Worm (Caenorhabditis elegans) whole organism, late embryonic: ENCODE results near the gene F27E5.8.

Experiments
- C38D4.7 ChIP-seq: fragments of 200-800 bp; sonication (Bioruptor generic); optimal IDR thresholded peaks from 2 replicates; lab custom pipeline; 2018; ENCODE audit warnings: mild to moderate bottlenecking, missing genetic modification characterization, moderate library complexity, missing compliant biosample characterization
- F13H6.1 ChIP-seq: sonication (generic microtip); optimal IDR thresholded peaks from 2 replicates; lab custom pipeline; 2016; ENCODE audit warnings: missing genetic modification characterization, missing compliant biosample characterization
- K02D7.2 ChIP-seq: sonication (generic microtip); optimal IDR thresholded peaks from 2 replicates; lab custom pipeline; 2017; ENCODE audit warnings: mild to moderate bottlenecking, missing genetic modification characterization, missing compliant biosample characterization
- K09A11.1 ChIP-seq: sonication (generic microtip); optimal IDR thresholded peaks from 2 replicates; lab custom pipeline; 2017; ENCODE audit warnings: antibody characterized with exemption, mild to moderate bottlenecking, missing genetic modification characterization, missing compliant biosample characterization; ENCODE audit not compliant: insufficient read depth
- T23F11.4 ChIP-seq: fragments of 200-800 bp; sonication (Bioruptor generic); optimal IDR thresholded peaks from 2 replicates; lab custom pipeline; 2018; ENCODE audit warnings: mild to moderate bottlenecking, missing genetic modification characterization, missing compliant biosample characterization
- ahr-1 ChIP-seq: sonication (generic microtip); optimal IDR thresholded peaks from 2 replicates; lab custom pipeline; 2016; ENCODE audit warnings: missing genetic modification characterization, missing compliant biosample characterization
- ceh-14 ChIP-seq: sonication (generic microtip); optimal IDR thresholded peaks from 2 replicates; lab custom pipeline; 2016; ENCODE audit warnings: missing genotype, missing genetic modification characterization, missing compliant biosample characterization
- ceh-18 ChIP-seq: sonication (generic microtip); optimal IDR thresholded peaks from 2 replicates; lab custom pipeline; 2016; ENCODE audit warnings: missing genetic modification characterization, missing compliant biosample characterization
- ceh-19 ChIP-seq: fragments of 200-800 bp; sonication (Bioruptor generic); optimal IDR thresholded peaks from 2 replicates; lab custom pipeline; 2018; ENCODE audit warnings: mild to moderate bottlenecking, missing genetic modification characterization, missing compliant biosample characterization
- ceh-30 ChIP-seq: fragments of 150-350 bp; optimal IDR thresholded peaks from 2 replicates; lab custom pipeline; 2014; ENCODE audit warnings: missing biosample characterization, missing genetic modification characterization
- ceh-6 ChIP-seq: fragments of 200-800 bp; sonication (Bioruptor generic); optimal IDR thresholded peaks from 2 replicates; lab custom pipeline; 2018; ENCODE audit warnings: mild to moderate bottlenecking, missing genetic modification characterization, missing compliant biosample characterization
- ceh-9 ChIP-seq: sonication (generic microtip); optimal IDR thresholded peaks from 2 replicates; lab custom pipeline; 2016; ENCODE audit warnings: mild to moderate bottlenecking, missing genetic modification characterization, inconsistent platforms, missing compliant biosample characterization
- che-1 ChIP-seq: sonication (generic microtip); optimal IDR thresholded peaks from 2 replicates; lab custom pipeline; 2016; ENCODE audit warnings: mild to moderate bottlenecking, missing genetic modification characterization, missing compliant biosample characterization
- dmd-4 ChIP-seq: sonication (generic microtip); optimal IDR thresholded peaks from 2 replicates; lab custom pipeline; 2016; ENCODE audit warnings: borderline replicate concordance, missing genetic modification characterization, missing compliant biosample characterization
- elt-2 ChIP-seq: sonication (generic microtip); optimal IDR thresholded peaks from 2 replicates; lab custom pipeline; 2016; ENCODE audit warnings: missing genetic modification reagents, missing genetic modification characterization, missing compliant biosample characterization
- hlh-13 ChIP-seq: fragments of 200-800 bp; sonication (Bioruptor generic); optimal IDR thresholded peaks from 2 replicates; lab custom pipeline; 2018; ENCODE audit warnings: mild to moderate bottlenecking, missing genetic modification characterization, missing compliant biosample characterization
- lim-6 ChIP-seq: sonication (generic microtip); optimal IDR thresholded peaks from 2 replicates; lab custom pipeline; 2016; ENCODE audit warnings: missing genetic modification characterization, missing compliant biosample characterization
- lin-11 ChIP-seq: fragments of 200-800 bp; sonication (Bioruptor generic); optimal IDR thresholded peaks from 2 replicates; lab custom pipeline; 2018; ENCODE audit warnings: mild to moderate bottlenecking, missing genetic modification characterization, missing compliant biosample characterization
- mec-3 ChIP-seq: sonication (generic microtip); optimal IDR thresholded peaks from 2 replicates; lab custom pipeline; 2016; ENCODE audit warnings: borderline replicate concordance, missing genetic modification characterization, missing compliant biosample characterization
- nhr-11 ChIP-seq: fragments of 150-350 bp; optimal IDR thresholded peaks from 2 replicates; lab custom pipeline; 2014; ENCODE audit warnings: missing biosample characterization, missing genetic modification characterization
- nhr-232 ChIP-seq: sonication (generic microtip); optimal IDR thresholded peaks from 2 replicates; lab custom pipeline; 2016; ENCODE audit warnings: missing genetic modification characterization, missing compliant biosample characterization
- npax-4 ChIP-seq: sonication (generic microtip); optimal IDR thresholded peaks from 2 replicates; lab custom pipeline; 2016; ENCODE audit warnings: missing genetic modification characterization, missing compliant biosample characterization
- odd-2 ChIP-seq: sonication (generic microtip); optimal IDR thresholded peaks from 2 replicates; lab custom pipeline; 2017; ENCODE audit warnings: antibody characterized with exemption, mild to moderate bottlenecking, missing genetic modification characterization, missing compliant biosample characterization
- pha-4 ChIP-seq: fragments of 150-350 bp; optimal IDR thresholded peaks from 2 replicates; lab custom pipeline; 2018; ENCODE audit warnings: missing biosample characterization, missing genetic modification reagents, missing genetic modification characterization
- pros-1 ChIP-seq: fragments of 150-350 bp; optimal IDR thresholded peaks from 2 replicates; lab custom pipeline; 2014; ENCODE audit warnings: missing biosample characterization, missing genetic modification reagents, missing genetic modification characterization
- ref-2 ChIP-seq: sonication (generic microtip); optimal IDR thresholded peaks from 2 replicates; lab custom pipeline; 2016; ENCODE audit warnings: missing genetic modification characterization, missing compliant biosample characterization
- rnt-1 ChIP-seq: sonication (generic microtip); optimal IDR thresholded peaks from 2 replicates; lab custom pipeline; 2016; ENCODE audit warnings: missing genetic modification characterization, missing compliant biosample characterization
- sdc-2 ChIP-seq: sonication (generic microtip); optimal IDR thresholded peaks from 2 replicates; lab custom pipeline; 2016; ENCODE audit warnings: missing genotype, missing genetic modification characterization, missing compliant biosample characterization
- sox-2 ChIP-seq: fragments of 200-800 bp; sonication (Bioruptor generic); IDR thresholded peaks from 2 replicates; pipeline ENCODE4 v1.3.6; 2022; ENCODE audit warnings: missing genetic modification reagents, missing genetic modification characterization, missing compliant biosample characterization
- sox-4 ChIP-seq: sonication (generic microtip); optimal IDR thresholded peaks from 2 replicates; lab custom pipeline; 2017; ENCODE audit warnings: mild to moderate bottlenecking, missing genetic modification characterization, inconsistent platforms, missing compliant biosample characterization
- tbx-2 ChIP-seq: sonication (generic microtip); optimal IDR thresholded peaks from 2 replicates; lab custom pipeline; 2016; ENCODE audit warnings: missing genetic modification characterization, missing compliant biosample characterization
- tbx-7 ChIP-seq: sonication (generic microtip); optimal IDR thresholded peaks from 2 replicates; lab custom pipeline; 2016; ENCODE audit warnings: missing genotype, missing genetic modification characterization, missing compliant biosample characterization
- ttx-3 ChIP-seq: sonication (generic microtip); optimal IDR thresholded peaks from 2 replicates; lab custom pipeline; 2016; ENCODE audit warnings: missing genetic modification reagents, missing genetic modification characterization, missing compliant biosample characterization
- unc-42 ChIP-seq: sonication (generic microtip); optimal IDR thresholded peaks from 2 replicates; lab custom pipeline; 2016; ENCODE audit warnings: missing genotype, missing genetic modification characterization, missing compliant biosample characterization
- unc-55 ChIP-seq: sonication (generic microtip); optimal IDR thresholded peaks from 2 replicates; lab custom pipeline; 2017; ENCODE audit warnings: missing biosample characterization, missing genetic modification reagents, missing genetic modification characterization
- zip-5 ChIP-seq: sonication (generic microtip); optimal IDR thresholded peaks from 2 replicates; lab custom pipeline; 2016; ENCODE audit warnings: missing genetic modification characterization, missing compliant biosample characterization
- ztf-16 ChIP-seq: sonication (generic microtip); optimal IDR thresholded peaks from 2 replicates; lab custom pipeline; 2017; ENCODE audit warnings: missing genetic modification characterization, missing compliant biosample characterization

Gene F27E5.8

ce11 chrII:10122465-10122864 lies 4.8 kb downstream of the F27E5.8 start, which contains the start of gene F27E5.7:
TSS of gene F27E5.7 (plus strand) at chrII:10122765.
- no peak for TF ChIP-seq ztf-16 (tag; lab: Kevin White, UChicago)
- TF ChIP-seq ttx-3 (tag; lab: Kevin White, UChicago), result no peak
- TF ChIP-seq sox-2 (GFP tag; lab: Robert Waterston, UW), result no peak
- no peak for TF ChIP-seq ref-2 (tag; lab: Kevin White, UChicago)
- no peak for TF ChIP-seq K09A11.1 (tag; lab: Kevin White, UChicago)
- TF ChIP-seq C38D4.7 (GFP tag; lab: Kevin White, UChicago), result no peak
- TF ChIP-seq sdc-2 (tag; lab: Kevin White, UChicago), result no peak
- TF ChIP-seq pros-1 (tag; lab: Kevin White, UChicago), result no peak
- no peak for TF ChIP-seq dmd-4
- TF ChIP-seq ceh-19 (GFP tag; lab: Kevin White, UChicago), result no peak
- no peak for TF ChIP-seq nhr-232 (tag; lab: Kevin White, UChicago)
- no peak for TF ChIP-seq ceh-18 (tag; lab: Kevin White, UChicago)

ce11 chrII:10121725-10122124 lies 5.6 kb downstream of the F27E5.8 start, which contains the start of gene lov-1:
TSS of gene lov-1 (minus strand) at chrII:10121825.
- TF ChIP-seq K02D7.2 (tag; lab: Kevin White, UChicago), result no peak
- no peak for TF ChIP-seq mec-3 (tag; lab: Kevin White, UChicago)
- TF ChIP-seq T23F11.4 (GFP tag; lab: Kevin White, UChicago), result no peak
- no peak for TF ChIP-seq F13H6.1 (tag; lab: Kevin White, UChicago)
- no peak for TF ChIP-seq hlh-13
- TF ChIP-seq sox-4 (tag; lab: Kevin White, UChicago), result no peak
- TF ChIP-seq ceh-6 (GFP tag; lab: Kevin White, UChicago), result no peak
- TF ChIP-seq lin-11 (tag; lab: Kevin White, UChicago), result no peak
- TF ChIP-seq ceh-30 (tag; lab: Kevin White, UChicago), result no peak
- no peak for TF ChIP-seq npax-4 (tag; lab: Kevin White, UChicago)
- no peak for TF ChIP-seq lim-6 (tag; lab: Kevin White, UChicago)
- no peak for TF ChIP-seq ceh-9 (tag; lab: Kevin White, UChicago)
- no peak for TF ChIP-seq che-1 (tag; lab: Kevin White, UChicago)
- no peak for TF ChIP-seq ceh-14 (tag; lab: Kevin White, UChicago)
- no peak for TF ChIP-seq unc-55 (GFP tag; lab: Kevin White, UChicago)
- TF ChIP-seq zip-5 (tag; lab: Kevin White, UChicago), result no peak
- no peak for TF ChIP-seq pha-4 (tag; lab: Kevin White, UChicago)

- no peak for TF ChIP-seq nhr-11 (tag; lab: Kevin White, UChicago)
- TF ChIP-seq T23F11.4 (GFP tag; lab: Kevin White, UChicago), result no peak
- no peak for TF ChIP-seq pha-4 (tag; lab: Kevin White, UChicago)
- TF ChIP-seq ceh-19 (GFP tag; lab: Kevin White, UChicago), result no peak
- TF ChIP-seq sdc-2 (tag; lab: Kevin White, UChicago), result no peak
- TF ChIP-seq rnt-1 (tag; lab: Kevin White, UChicago), result no peak
- TF ChIP-seq ttx-3 (tag; lab: Kevin White, UChicago), result no peak
- TF ChIP-seq elt-2 (tag; lab: Kevin White, UChicago), result no peak
- TF ChIP-seq hlh-13, result no peak
- TF ChIP-seq tbx-2 (tag; lab: Kevin White, UChicago), result no peak
- no peak for TF ChIP-seq unc-42 (tag; lab: Kevin White, UChicago)
- no peak for TF ChIP-seq ceh-9 (tag; lab: Kevin White, UChicago)
- TF ChIP-seq ahr-1 (tag; lab: Kevin White, UChicago), result no peak
- TF ChIP-seq odd-2 (tag; lab: Kevin White, UChicago), result no peak
- no peak for TF ChIP-seq tbx-7 (tag; lab: Kevin White, UChicago)
- no peak for TF ChIP-seq unc-55 (GFP tag; lab: Kevin White, UChicago)
These were observed 10.6 kb downstream of the F27E5.8 start for ce11 chrII:10116690-10117089.
